Fruit fly (Drosophila melanogaster) whole organism, pupa: ENCODE results near the gene jar.

Source experiments
- CG10348 ChIP-seq: fragments of 200-800 bp; sonication (Bioruptor generic); IDR thresholded peaks from 2 replicates; pipeline ENCODE4 v1.3.6; 2022; ENCODE audit warnings: missing biosample characterization, missing genetic modification characterization
- CG13204 ChIP-seq: fragments of 200-800 bp; sonication (Bioruptor generic); optimal IDR thresholded peaks from 2 replicates; lab custom pipeline; 2018; ENCODE audit warnings: missing biosample characterization, mild to moderate bottlenecking, missing genetic modification characterization, moderate library complexity
- CG14655 ChIP-seq: fragments of 200-800 bp; sonication (Bioruptor generic); optimal IDR thresholded peaks from 3 replicates; lab custom pipeline; 2017; ENCODE audit warnings: mild to moderate bottlenecking, missing biosample characterization, missing genetic modification reagents, missing genetic modification characterization
- CG17806 ChIP-seq: fragments of 200-800 bp; sonication (Bioruptor generic); optimal IDR thresholded peaks from 2 replicates; lab custom pipeline; 2018; ENCODE audit warnings: missing biosample characterization, mild to moderate bottlenecking, missing genetic modification characterization, moderate library complexity
- CG32121 ChIP-seq: fragments of 200-800 bp; sonication (Bioruptor generic); IDR thresholded peaks from 2 replicates; pipeline ENCODE4 v1.3.6; 2022; ENCODE audit warnings: missing biosample characterization, missing genetic modification characterization
- CG34367 ChIP-seq: fragments of 200-800 bp; sonication (Bioruptor generic); optimal IDR thresholded peaks from 2 replicates; lab custom pipeline; 2018; ENCODE audit warnings: missing biosample characterization, mild to moderate bottlenecking, missing genetic modification characterization
- D1 ChIP-seq: fragments of 200-800 bp; sonication (Bioruptor generic); optimal IDR thresholded peaks from 2 replicates; lab custom pipeline; 2018; ENCODE audit warnings: missing biosample characterization, mild to moderate bottlenecking, missing genetic modification characterization, moderate library complexity
- Ets98B ChIP-seq: fragments of 200-800 bp; sonication (Bioruptor generic); IDR thresholded peaks from 2 replicates; pipeline ENCODE4 v1.3.6; 2022; ENCODE audit warnings: missing biosample characterization, missing genetic modification characterization
- Snoo ChIP-seq: fragments of 200-800 bp; sonication (Bioruptor generic); optimal IDR thresholded peaks from 3 replicates; lab custom pipeline; 2017; ENCODE audit warnings: missing biosample characterization, mild to moderate bottlenecking, missing genetic modification characterization, inconsistent platforms
- fd96Ca ChIP-seq: fragments of 200-800 bp; sonication (Bioruptor generic); IDR thresholded peaks from 3 replicates; pipeline ENCODE4 v1.3.6; 2022; ENCODE audit warnings: missing biosample characterization, missing genetic modification characterization
- gl ChIP-seq: fragments of 200-800 bp; sonication (Bioruptor generic); optimal IDR thresholded peaks from 2 replicates; lab custom pipeline; 2018; ENCODE audit warnings: missing biosample characterization, mild to moderate bottlenecking, missing genetic modification characterization
- rn ChIP-seq: fragments of 200-800 bp; sonication (Bioruptor generic); IDR thresholded peaks from 2 replicates; pipeline ENCODE4 v1.3.6; 2022; ENCODE audit warnings: missing biosample characterization, missing genetic modification characterization

dm6 chr3R:24268293-24268692 is 2.7 kb downstream of the jar start:
- TF ChIP-seq CG34367 (tag; lab: Kevin White, UChicago) = no peak
- TF ChIP-seq CG14655 (GFP tag; lab: Kevin White, UChicago) = no peak
- TF ChIP-seq D1 (tag; lab: Kevin White, UChicago) = no peak
- no peak for TF ChIP-seq rn (GFP tag; lab: Robert Waterston, UW)
- TF ChIP-seq CG10348 (GFP tag; lab: Robert Waterston, UW) = no peak
- TF ChIP-seq CG17806 (tag; lab: Kevin White, UChicago) = no peak
- TF ChIP-seq CG32121 (GFP tag; lab: Robert Waterston, UW) = no peak
- no peak for TF ChIP-seq Ets98B (GFP tag; lab: Robert Waterston, UW)
- no peak for TF ChIP-seq fd96Ca (GFP tag; lab: Robert Waterston, UW)
- TF ChIP-seq CG13204 (GFP tag; lab: Kevin White, UChicago) = no peak
- TF ChIP-seq Snoo (tag; lab: Kevin White, UChicago) = no peak
- TF ChIP-seq gl (tag; lab: Kevin White, UChicago) = no peak
